Worm (Caenorhabditis elegans) whole organism, L3 larva: ENCODE data around the gene Y65A5A.1.
A peak's percentile ranks its signal among the peaks of the same experiment; 100 is the strongest.

ENCODE experiments used
- ZK546.5 ChIP-seq: sonication (generic microtip); optimal IDR thresholded peaks from 2 replicates; lab custom pipeline; 2017; ENCODE audit warnings: missing biosample characterization, missing genetic modification characterization
- aly-2 ChIP-seq: fragments of 150-350 bp; optimal IDR thresholded peaks from 2 replicates; lab custom pipeline; 2014; ENCODE audit warnings: missing biosample characterization, missing genetic modification characterization
- ama-1 ChIP-seq: fragments of 150-350 bp; optimal IDR thresholded peaks from 2 replicates; lab custom pipeline; 2018
- ceh-16 ChIP-seq: sonication (generic microtip); optimal IDR thresholded peaks from 2 replicates; lab custom pipeline; 2017; ENCODE audit warnings: missing biosample characterization, missing genetic modification characterization
- ceh-82 ChIP-seq: fragments of 150-350 bp; optimal IDR thresholded peaks from 2 replicates; lab custom pipeline; 2014; ENCODE audit warnings: missing biosample characterization, missing genetic modification characterization
- ceh-9 ChIP-seq: sonication (generic microtip); optimal IDR thresholded peaks from 2 replicates; lab custom pipeline; 2018; ENCODE audit warnings: missing biosample characterization, missing genetic modification characterization
- daf-12 ChIP-seq: fragments of 150-350 bp; optimal IDR thresholded peaks from 2 replicates; lab custom pipeline; 2014; ENCODE audit warnings: missing biosample characterization, missing genetic modification reagents, missing genetic modification characterization
- egl-27 ChIP-seq: sonication (generic microtip); optimal IDR thresholded peaks from 4 replicates; lab custom pipeline; 2017; ENCODE audit warnings: missing biosample characterization, missing genetic modification reagents, missing genetic modification characterization
- egl-5 ChIP-seq: fragments of 150-350 bp; optimal IDR thresholded peaks from 2 replicates; lab custom pipeline; 2017; ENCODE audit warnings: missing biosample characterization, missing genetic modification reagents, missing genetic modification characterization, inconsistent platforms
- elt-1 ChIP-seq: fragments of 150-350 bp; optimal IDR thresholded peaks from 2 replicates; lab custom pipeline; 2014; ENCODE audit warnings: missing biosample characterization, missing genetic modification characterization
- elt-2 ChIP-seq: sonication (generic microtip); optimal IDR thresholded peaks from 2 replicates; lab custom pipeline; 2016; ENCODE audit warnings: missing genetic modification reagents, mild to moderate bottlenecking, missing genetic modification characterization, missing compliant biosample characterization
- eor-1 ChIP-seq, 2 experiments: fragments of 150-350 bp; optimal IDR thresholded peaks; 2 replicates each; lab custom pipeline; 2014 to 2018; ENCODE audit warnings: missing biosample characterization in 2 of 2, missing genetic modification characterization in 2 of 2
- fkh-2 ChIP-seq: fragments of 150-350 bp; optimal IDR thresholded peaks from 2 replicates; lab custom pipeline; 2014; ENCODE audit warnings: missing biosample characterization, missing genetic modification reagents, missing genetic modification characterization
- fos-1 ChIP-seq: fragments of 150-350 bp; optimal IDR thresholded peaks from 2 replicates; lab custom pipeline; 2014; ENCODE audit warnings: missing biosample characterization, missing genetic modification characterization
- lin-15B ChIP-seq: fragments of 150-350 bp; optimal IDR thresholded peaks from 2 replicates; lab custom pipeline; 2014; ENCODE audit warnings: missing biosample characterization, missing genetic modification characterization
- lin-39 ChIP-seq: fragments of 150-350 bp; optimal IDR thresholded peaks from 2 replicates; lab custom pipeline; 2018; ENCODE audit warnings: missing biosample characterization, missing genetic modification reagents, missing genetic modification characterization
- lsy-12 ChIP-seq: sonication (generic microtip); optimal IDR thresholded peaks from 2 replicates; lab custom pipeline; 2016; ENCODE audit warnings: mild to moderate bottlenecking, missing genetic modification characterization, missing compliant biosample characterization
- mml-1 ChIP-seq: fragments of 150-350 bp; sonication (generic microtip); optimal IDR thresholded peaks from 3 replicates; lab custom pipeline; 2014; ENCODE audit warnings: missing biosample characterization, missing genetic modification characterization
- nhr-23 ChIP-seq: fragments of 150-350 bp; optimal IDR thresholded peaks from 2 replicates; lab custom pipeline; 2014; ENCODE audit warnings: missing biosample characterization, missing genetic modification reagents, missing genetic modification characterization
- nhr-237 ChIP-seq: fragments of 150-350 bp; optimal IDR thresholded peaks from 2 replicates; lab custom pipeline; 2014; ENCODE audit warnings: missing biosample characterization, missing genetic modification characterization
- nhr-25 ChIP-seq: sonication (generic microtip); optimal IDR thresholded peaks from 2 replicates; lab custom pipeline; 2017; ENCODE audit warnings: missing biosample characterization, missing genetic modification characterization
- nhr-28 ChIP-seq: fragments of 150-350 bp; optimal IDR thresholded peaks from 2 replicates; lab custom pipeline; 2014; ENCODE audit warnings: missing biosample characterization, missing genetic modification characterization
- nhr-43 ChIP-seq: sonication (generic microtip); optimal IDR thresholded peaks from 2 replicates; lab custom pipeline; 2016; ENCODE audit warnings: mild to moderate bottlenecking, missing genetic modification characterization, missing compliant biosample characterization; ENCODE audit not compliant: poor library complexity, severe bottlenecking
- nhr-67 ChIP-seq: fragments of 150-350 bp; optimal IDR thresholded peaks from 2 replicates; lab custom pipeline; 2014; ENCODE audit warnings: missing biosample characterization, missing genetic modification characterization
- nhr-76 ChIP-seq: fragments of 150-350 bp; sonication (generic microtip); optimal IDR thresholded peaks from 5 replicates; lab custom pipeline; 2014; ENCODE audit warnings: missing biosample characterization, missing genetic modification characterization
- nhr-77 ChIP-seq: fragments of 150-350 bp; optimal IDR thresholded peaks from 2 replicates; lab custom pipeline; 2014; ENCODE audit warnings: missing biosample characterization, missing genetic modification characterization
- pha-4 ChIP-seq: fragments of 150-350 bp; optimal IDR thresholded peaks from 2 replicates; lab custom pipeline; 2014; ENCODE audit warnings: missing biosample characterization, missing genetic modification reagents, missing genetic modification characterization
- pqm-1 ChIP-seq: fragments of 150-350 bp; optimal IDR thresholded peaks from 2 replicates; lab custom pipeline; 2017; ENCODE audit warnings: missing biosample characterization, missing genetic modification characterization, inconsistent platforms
- sea-2 ChIP-seq: fragments of 150-350 bp; sonication (generic microtip); optimal IDR thresholded peaks from 4 replicates; lab custom pipeline; 2014; ENCODE audit warnings: missing biosample characterization, missing genetic modification reagents, missing genetic modification characterization
- skn-1 ChIP-seq: fragments of 150-350 bp; optimal IDR thresholded peaks from 2 replicates; lab custom pipeline; 2014; ENCODE audit warnings: missing biosample characterization, missing genetic modification characterization
- snpc-4 ChIP-seq: fragments of 150-350 bp; optimal IDR thresholded peaks from 2 replicates; lab custom pipeline; 2014; ENCODE audit warnings: missing biosample characterization, missing genetic modification characterization
- tbx-2 ChIP-seq: sonication (generic microtip); optimal IDR thresholded peaks from 2 replicates; lab custom pipeline; 2016; ENCODE audit warnings: mild to moderate bottlenecking, missing genetic modification characterization, missing compliant biosample characterization
- unc-39 ChIP-seq: sonication (generic microtip); optimal IDR thresholded peaks from 4 replicates; lab custom pipeline; 2017; ENCODE audit warnings: missing biosample characterization, missing genetic modification characterization
- unc-62 ChIP-seq: fragments of 150-350 bp; sonication (generic microtip); optimal IDR thresholded peaks from 4 replicates; lab custom pipeline; 2014; ENCODE audit warnings: missing biosample characterization, missing genetic modification reagents, missing genetic modification characterization
- zag-1 ChIP-seq: fragments of 150-350 bp; optimal IDR thresholded peaks from 2 replicates; lab custom pipeline; 2014; ENCODE audit warnings: missing biosample characterization, missing genetic modification characterization
- ztf-11 ChIP-seq: fragments of 150-350 bp; optimal IDR thresholded peaks from 2 replicates; lab custom pipeline; 2014; ENCODE audit warnings: missing biosample characterization, missing genetic modification characterization
- ztf-4 ChIP-seq: fragments of 150-350 bp; optimal IDR thresholded peaks from 2 replicates; lab custom pipeline; 2014; ENCODE audit warnings: missing biosample characterization, missing genetic modification characterization

The Y65A5A.1 gene

ce11 chrIV:16380278-16380677 is 19.3 kb downstream of the Y65A5A.1 start:
- TF ChIP-seq ZK546.5 (tag; lab: Kevin White, UChicago) (no peak), ama-1 (lab: Kevin White, UChicago) (no peak), lsy-12 (no peak), ceh-16 (no peak), egl-5 (tag; lab: Kevin White, UChicago) (no peak), daf-12 (tag; lab: Kevin White, UChicago) (no peak), mml-1 (no peak), nhr-43 (tag; lab: Kevin White, UChicago) (no peak), eor-1 (tag; optimal IDR thresholded peaks at IDR 0.05; lab: Kevin White, UChicago) (no peak), zag-1 (no peak), nhr-25 (no peak), snpc-4 (tag; lab: Kevin White, UChicago) (no peak), fos-1 (tag; lab: Kevin White, UChicago) (no peak), nhr-28 (tag; lab: Kevin White, UChicago) (no peak), fkh-2 (tag; lab: Kevin White, UChicago) (no peak), lin-15B (no peak), aly-2 (tag; lab: Kevin White, UChicago) (no peak)

ce11 chrIV:16377942-16378341 is 21.7 kb downstream of the Y65A5A.1 start:
- TF ChIP-seq egl-27 (tag; lab: Kevin White, UChicago) (no peak), snpc-4 (tag; lab: Kevin White, UChicago) (no peak), nhr-23 (tag; lab: Kevin White, UChicago) (no peak), nhr-237 (tag; lab: Kevin White, UChicago) (no peak)
- TF ChIP-seq, all 47 proteins: peak for 0

- TF ChIP-seq sea-2 (GFP tag; lab: Kevin White, UChicago) (no peak), fos-1 (tag; lab: Kevin White, UChicago) (no peak), zag-1 (no peak)
These were observed 29.0 kb downstream of the Y65A5A.1 start for ce11 chrIV:16370592-16370991.

- TF ChIP-seq unc-62 (GFP tag; lab: Kevin White, UChicago) (no peak), elt-2 (peak; percentile 47), unc-39 (tag; lab: Kevin White, UChicago) (no peak), pha-4 (tag; lab: Kevin White, UChicago) (peak; percentile 0), nhr-43 (tag; lab: Kevin White, UChicago) (no peak), lin-39 (tag; lab: Kevin White, UChicago) (no peak), nhr-237 (tag; lab: Kevin White, UChicago) (no peak), ama-1 (lab: Kevin White, UChicago) (no peak), lin-15B (no peak), ceh-9 (tag; lab: Kevin White, UChicago) (no peak), pqm-1 (peak; percentile 4)
These were observed 35.0 kb downstream of the Y65A5A.1 start for ce11 chrIV:16364581-16364980.

- TF ChIP-seq tbx-2 (tag; lab: Kevin White, UChicago) (no peak), ztf-11 (tag; lab: Kevin White, UChicago) (no peak), nhr-28 (tag; lab: Kevin White, UChicago) (no peak), ceh-82 (tag; lab: Kevin White, UChicago) (no peak), egl-27 (tag; lab: Kevin White, UChicago) (no peak), elt-1 (tag; lab: Kevin White, UChicago) (no peak), ztf-4 (tag; lab: Kevin White, UChicago) (no peak), nhr-43 (tag; lab: Kevin White, UChicago) (no peak), unc-62 (GFP tag; lab: Kevin White, UChicago) (no peak), fkh-2 (tag; lab: Kevin White, UChicago) (no peak), ZK546.5 (tag; lab: Kevin White, UChicago) (no peak), nhr-77 (tag; lab: Kevin White, UChicago) (no peak), skn-1 (no peak), zag-1 (no peak), nhr-76 (tag; lab: Kevin White, UChicago) (no peak), nhr-67 (tag; lab: Kevin White, UChicago) (no peak), nhr-25 (no peak), pqm-1 (no peak)
These were observed 48.9 kb downstream of the Y65A5A.1 start, which contains the start of gene C35D6.4 for ce11 chrIV:16350690-16351089. C35D6.4 (plus strand) TSS chrIV:16350990.
